Fruit fly (Drosophila melanogaster) whole organism, embryonic: ENCODE data around the gene CG33557.
A peak's percentile ranks its signal among the peaks of the same experiment; 100 is the strongest.

Source experiments
- CG10543 ChIP-seq: fragments of 200-800 bp; sonication (Bioruptor generic); optimal IDR thresholded peaks from 3 replicates; lab custom pipeline; 2017; ENCODE audit warnings: missing biosample characterization, mild to moderate bottlenecking, missing genetic modification characterization, moderate library complexity
- CG11560 ChIP-seq: fragments of 200-800 bp; sonication (Bioruptor generic); IDR thresholded peaks from 3 replicates; pipeline ENCODE4 v1.3.6; 2022; ENCODE audit warnings: missing biosample characterization, missing genetic modification characterization
- CG12391 ChIP-seq: fragments of 200-800 bp; sonication (Bioruptor generic); optimal IDR thresholded peaks from 3 replicates; lab custom pipeline; 2018; ENCODE audit warnings: missing biosample characterization, mild to moderate bottlenecking, missing genetic modification characterization, moderate library complexity
- CG14710 ChIP-seq: fragments of 200-800 bp; sonication (Bioruptor generic); optimal IDR thresholded peaks from 3 replicates; lab custom pipeline; 2019; ENCODE audit warnings: missing biosample characterization, mild to moderate bottlenecking, missing genetic modification characterization, moderate library complexity
- CG1529 ChIP-seq: fragments of 200-800 bp; sonication (Bioruptor generic); optimal IDR thresholded peaks from 3 replicates; lab custom pipeline; 2018; ENCODE audit warnings: missing biosample characterization, missing genetic modification characterization
- CG15601 ChIP-seq: fragments of 200-800 bp; sonication (Bioruptor generic); optimal IDR thresholded peaks from 3 replicates; lab custom pipeline; 2019; ENCODE audit warnings: missing biosample characterization, mild to moderate bottlenecking, missing genetic modification characterization, moderate library complexity
- CG15696 ChIP-seq: fragments of 200-800 bp; sonication (Bioruptor generic); optimal IDR thresholded peaks from 2 replicates; lab custom pipeline; 2019; ENCODE audit warnings: missing biosample characterization, mild to moderate bottlenecking, missing genetic modification characterization, moderate library complexity
- CG17361 ChIP-seq: fragments of 200-800 bp; sonication (Bioruptor generic); IDR thresholded peaks from 3 replicates; pipeline ENCODE4 v1.3.6; 2022; ENCODE audit warnings: missing biosample characterization, missing genetic modification characterization
- CG17829 ChIP-seq: fragments of 200-800 bp; optimal IDR thresholded peaks from 2 replicates; lab custom pipeline; 2019; ENCODE audit warnings: missing biosample characterization, mild to moderate bottlenecking, missing genetic modification characterization, moderate library complexity
- CG2129 ChIP-seq: fragments of 200-800 bp; sonication (Bioruptor generic); IDR thresholded peaks from 2 replicates; pipeline ENCODE4 v1.3.6; 2022; ENCODE audit warnings: missing biosample characterization, missing genetic modification characterization; ENCODE audit not compliant: partially characterized antibody
- CG31388 ChIP-seq: fragments of 200-800 bp; sonication (Bioruptor generic); optimal IDR thresholded peaks from 2 replicates; lab custom pipeline; 2016; ENCODE audit warnings: missing biosample characterization, missing genetic modification characterization
- CG32532 ChIP-seq: fragments of 200-800 bp; sonication (Bioruptor generic); IDR thresholded peaks from 2 replicates; pipeline ENCODE4 v1.3.6; 2022; ENCODE audit warnings: missing biosample characterization, missing genetic modification characterization
- CG33557 ChIP-seq: fragments of 200-800 bp; sonication (Bioruptor generic); optimal IDR thresholded peaks from 2 replicates; lab custom pipeline; 2019; ENCODE audit warnings: missing biosample characterization, mild to moderate bottlenecking, missing genetic modification characterization, moderate library complexity
- CG34376 ChIP-seq: fragments of 200-800 bp; sonication (Bioruptor generic); optimal IDR thresholded peaks from 2 replicates; lab custom pipeline; 2018; ENCODE audit warnings: missing biosample characterization, mild to moderate bottlenecking, missing genetic modification characterization
- CG4617 ChIP-seq: fragments of 200-800 bp; sonication (Bioruptor generic); optimal IDR thresholded peaks from 3 replicates; lab custom pipeline; 2016; ENCODE audit warnings: missing biosample characterization, missing genetic modification characterization, borderline replicate concordance
- CG5953 ChIP-seq: fragments of 200-800 bp; sonication (Bioruptor generic); IDR thresholded peaks from 2 replicates; pipeline ENCODE4 v1.3.6; 2022; ENCODE audit warnings: missing biosample characterization, missing genetic modification characterization
- CG7357 ChIP-seq: fragments of 200-800 bp; sonication (Bioruptor generic); IDR thresholded peaks from 3 replicates; pipeline ENCODE4 v1.3.6; 2022; ENCODE audit warnings: missing biosample characterization, missing genetic modification characterization
- CG7987 ChIP-seq: fragments of 200-800 bp; sonication (Bioruptor generic); optimal IDR thresholded peaks from 2 replicates; lab custom pipeline; 2018; ENCODE audit warnings: missing biosample characterization, mild to moderate bottlenecking, missing genetic modification characterization, moderate library complexity
- CG8478 ChIP-seq: fragments of >200 bp; optimal IDR thresholded peaks from 2 replicates; lab custom pipeline; 2018
- Dip2 ChIP-seq: fragments of 200-800 bp; sonication (Bioruptor generic); IDR thresholded peaks from 2 replicates; pipeline ENCODE4 v1.3.6; 2022; ENCODE audit warnings: missing biosample characterization, missing genetic modification characterization
- E2f2 ChIP-seq: fragments of 200-800 bp; sonication (Bioruptor generic); IDR thresholded peaks from 2 replicates; pipeline ENCODE4 v1.3.6; 2022; ENCODE audit warnings: missing biosample characterization, missing genetic modification characterization
- Hr3 ChIP-seq: fragments of 200-800 bp; sonication (Bioruptor generic); optimal IDR thresholded peaks from 3 replicates; lab custom pipeline; 2016; ENCODE audit warnings: missing biosample characterization, missing genetic modification characterization
- Hsf ChIP-seq: fragments of 200-800 bp; sonication (Bioruptor generic); optimal IDR thresholded peaks from 3 replicates; lab custom pipeline; 2016; ENCODE audit warnings: missing biosample characterization, missing genetic modification characterization
- NfI ChIP-seq: fragments of 200-800 bp; sonication (Bioruptor generic); optimal IDR thresholded peaks from 3 replicates; lab custom pipeline; 2018; ENCODE audit warnings: missing biosample characterization, mild to moderate bottlenecking, missing genetic modification characterization, moderate library complexity
- YL-1 ChIP-seq: fragments of 200-800 bp; sonication (Bioruptor generic); optimal IDR thresholded peaks from 3 replicates; lab custom pipeline; 2017; ENCODE audit warnings: missing biosample characterization, mild to moderate bottlenecking, missing genetic modification characterization
- bab2 ChIP-seq: fragments of 200-800 bp; sonication (Bioruptor generic); optimal IDR thresholded peaks from 2 replicates; lab custom pipeline; 2016; ENCODE audit warnings: missing biosample characterization, missing genetic modification characterization
- bigmax ChIP-seq: fragments of 200-800 bp; sonication (Bioruptor generic); optimal IDR thresholded peaks from 2 replicates; lab custom pipeline; 2018; ENCODE audit warnings: missing biosample characterization, mild to moderate bottlenecking, missing genetic modification characterization
- corto ChIP-seq: fragments of 200-800 bp; sonication (Bioruptor generic); optimal IDR thresholded peaks from 2 replicates; lab custom pipeline; 2016; ENCODE audit warnings: missing biosample characterization, mild to moderate bottlenecking, missing genetic modification characterization, moderate library complexity
- dan ChIP-seq: fragments of 200-800 bp; sonication (Bioruptor generic); IDR thresholded peaks from 2 replicates; pipeline ENCODE4 v1.3.6; 2022; ENCODE audit warnings: missing biosample characterization, missing genetic modification characterization
- dmrt11E ChIP-seq: fragments of 200-800 bp; sonication (Bioruptor generic); optimal IDR thresholded peaks from 3 replicates; lab custom pipeline; 2018; ENCODE audit warnings: missing biosample characterization, mild to moderate bottlenecking, missing genetic modification characterization, moderate library complexity
- fru ChIP-seq: fragments of >200 bp; optimal IDR thresholded peaks from 2 replicates; lab custom pipeline; 2017
- gcm ChIP-seq: fragments of 200-800 bp; sonication (Bioruptor generic); optimal IDR thresholded peaks from 2 replicates; lab custom pipeline; 2019; ENCODE audit warnings: missing biosample characterization, mild to moderate bottlenecking, missing genetic modification characterization, moderate library complexity
- grn ChIP-seq: fragments of 200-800 bp; sonication (Bioruptor generic); optimal IDR thresholded peaks from 3 replicates; lab custom pipeline; 2017; ENCODE audit warnings: missing biosample characterization, missing genetic modification characterization
- jumu ChIP-seq: fragments of 200-800 bp; sonication (Bioruptor generic); optimal IDR thresholded peaks from 3 replicates; lab custom pipeline; 2016; ENCODE audit warnings: missing biosample characterization, missing genetic modification characterization
- mld ChIP-seq: fragments of 200-800 bp; sonication (Bioruptor generic); IDR thresholded peaks from 3 replicates; pipeline ENCODE4 v1.3.6; 2022; ENCODE audit warnings: missing biosample characterization, missing genetic modification characterization; ENCODE audit not compliant: partially characterized antibody
- nau ChIP-seq: fragments of 200-800 bp; sonication (Bioruptor generic); optimal IDR thresholded peaks from 3 replicates; lab custom pipeline; 2017; ENCODE audit warnings: missing biosample characterization, mild to moderate bottlenecking, missing genetic modification characterization, missing genetic modification reagents
- odd ChIP-seq: fragments of 200-800 bp; sonication (Bioruptor generic); optimal IDR thresholded peaks from 2 replicates; lab custom pipeline; 2017; ENCODE audit warnings: missing biosample characterization, mild to moderate bottlenecking, missing genetic modification characterization
- pho ChIP-seq: fragments of 200-800 bp; sonication (Bioruptor generic); optimal IDR thresholded peaks from 2 replicates; lab custom pipeline; 2016; ENCODE audit warnings: missing biosample characterization, missing genetic modification characterization
- pnt ChIP-seq: fragments of 200-800 bp; sonication (Bioruptor generic); optimal IDR thresholded peaks from 3 replicates; lab custom pipeline; 2016; ENCODE audit warnings: missing biosample characterization, missing genetic modification characterization
- pzg ChIP-seq: fragments of 200-800 bp; sonication (Bioruptor generic); optimal IDR thresholded peaks from 3 replicates; lab custom pipeline; 2018; ENCODE audit warnings: missing biosample characterization, mild to moderate bottlenecking, missing genetic modification characterization, moderate library complexity
- sisA ChIP-seq: fragments of 200-800 bp; sonication (Bioruptor generic); IDR thresholded peaks from 2 replicates; pipeline ENCODE4 v1.3.6; 2022; ENCODE audit warnings: missing biosample characterization, missing genetic modification characterization
- slou ChIP-seq: fragments of 200-800 bp; sonication (Bioruptor generic); optimal IDR thresholded peaks from 3 replicates; lab custom pipeline; 2016; ENCODE audit warnings: missing biosample characterization, missing genetic modification characterization
- sr ChIP-seq: fragments of 200-800 bp; sonication (Bioruptor generic); IDR thresholded peaks from 3 replicates; pipeline ENCODE4 v1.3.6; 2022; ENCODE audit warnings: missing biosample characterization, missing genetic modification characterization
- ssp ChIP-seq: fragments of 200-800 bp; sonication (Bioruptor generic); IDR thresholded peaks from 2 replicates; pipeline ENCODE4 v1.3.6; 2022; ENCODE audit warnings: missing biosample characterization, missing genetic modification characterization
- stc ChIP-seq: fragments of 200-800 bp; sonication (Bioruptor generic); IDR thresholded peaks from 2 replicates; pipeline ENCODE4 v1.3.6; 2022; ENCODE audit warnings: missing biosample characterization, missing genetic modification characterization
- sug ChIP-seq: fragments of 200-800 bp; optimal IDR thresholded peaks from 2 replicates; lab custom pipeline; 2019; ENCODE audit warnings: missing biosample characterization, mild to moderate bottlenecking, missing genetic modification characterization, moderate library complexity
- trh ChIP-seq: fragments of 200-800 bp; sonication (Bioruptor generic); optimal IDR thresholded peaks from 2 replicates; lab custom pipeline; 2016; ENCODE audit warnings: missing biosample characterization, missing genetic modification characterization
- tx ChIP-seq: fragments of 200-800 bp; sonication (Bioruptor generic); optimal IDR thresholded peaks from 2 replicates; lab custom pipeline; 2016; ENCODE audit warnings: missing biosample characterization, missing genetic modification characterization
- vnd ChIP-seq: fragments of 200-800 bp; sonication (Bioruptor generic); IDR thresholded peaks from 3 replicates; pipeline ENCODE4 v1.3.6; 2022; ENCODE audit warnings: missing biosample characterization, missing genetic modification characterization; ENCODE audit not compliant: partially characterized antibody
- wor ChIP-seq: fragments of 200-800 bp; sonication (Bioruptor generic); IDR thresholded peaks from 2 replicates; pipeline ENCODE4 v1.3.6; 2022; ENCODE audit warnings: missing biosample characterization, missing genetic modification characterization

The CG33557 gene

DNA sequence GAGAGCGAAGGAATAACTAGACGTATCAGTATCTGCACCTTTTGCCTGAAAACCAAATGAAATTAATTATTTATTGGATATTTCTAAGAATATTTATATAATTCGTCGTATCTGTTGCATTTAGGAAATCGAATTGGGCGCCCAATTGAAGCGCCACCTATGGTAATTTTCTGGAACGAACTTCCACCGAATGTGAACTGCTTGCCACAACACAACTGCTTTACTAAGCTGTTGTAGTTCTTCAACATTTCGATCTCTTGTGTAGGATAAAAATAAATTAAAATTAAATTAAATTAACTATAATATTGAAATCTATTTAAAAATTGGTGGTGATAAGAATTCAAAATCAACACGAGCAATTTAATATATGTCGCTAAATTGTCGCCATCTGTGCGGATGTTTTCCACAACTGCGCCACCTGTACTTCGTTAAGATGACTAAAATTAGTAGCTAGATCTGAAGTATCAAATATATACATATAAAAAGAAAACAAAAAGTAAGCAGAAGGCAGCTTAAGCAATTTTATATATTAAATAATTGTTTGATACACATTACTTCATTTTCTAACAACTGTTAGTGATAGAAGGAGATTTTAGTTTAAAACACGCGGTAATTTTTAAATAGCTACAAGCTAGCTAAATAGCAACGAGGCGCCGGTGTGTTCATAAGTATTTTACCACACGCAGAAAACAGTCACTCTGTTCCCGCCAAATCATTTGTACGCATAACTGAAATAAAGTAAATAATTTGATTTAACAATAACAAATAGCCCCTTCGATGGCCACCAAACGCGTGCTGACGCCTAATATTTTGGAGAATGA lies 994 bp downstream of the CG33557 start, which contains the start of gene Dna2 (continued):
- TF ChIP-seq stc (GFP tag; lab: Robert Waterston, UW), result no peak
- TF ChIP-seq Dip2 (GFP tag; lab: Robert Waterston, UW), result peak; percentile 92
- TF ChIP-seq jumu (GFP tag; lab: Kevin White, UChicago), result no peak
- peak; percentile 5 for TF ChIP-seq CG12391 (tag; lab: Kevin White, UChicago)
- TF ChIP-seq nau (GFP tag; lab: Kevin White, UChicago), result no peak
- no peak for TF ChIP-seq CG4617 (GFP tag; lab: Kevin White, UChicago)
- no peak for TF ChIP-seq slou (GFP tag; lab: Kevin White, UChicago)
- TF ChIP-seq Hr3 (GFP tag; lab: Kevin White, UChicago), result peak; percentile 23
- peak; percentile 1 for TF ChIP-seq Hsf (GFP tag; lab: Kevin White, UChicago)
- peak; percentile 86 for TF ChIP-seq E2f2 (GFP tag; lab: Robert Waterston, UW)
- peak; percentile 29 for TF ChIP-seq CG17829 (tag; lab: Kevin White, UChicago)
- no peak for TF ChIP-seq corto (GFP tag; lab: Kevin White, UChicago)
- TF ChIP-seq CG14710 (tag; lab: Kevin White, UChicago), result peak; percentile 27
- TF ChIP-seq NfI (GFP tag; lab: Kevin White, UChicago), result peak; percentile 1
- no peak for TF ChIP-seq trh (GFP tag; lab: Kevin White, UChicago)
- 0 out of 2 replicates have a peak, but pooled peaks have one; percentile 23 for TF ChIP-seq ssp (GFP tag; lab: Robert Waterston, UW)
- TF ChIP-seq CG31388, result no peak
- TF ChIP-seq mld, result no peak
- TF ChIP-seq fru, result no peak
- TF ChIP-seq bigmax (GFP tag; lab: Kevin White, UChicago), result no peak
- TF ChIP-seq pnt (GFP tag; lab: Kevin White, UChicago), result no peak
- no peak for TF ChIP-seq dan
- TF ChIP-seq CG32532 (GFP tag; lab: Robert Waterston, UW), result peak; percentile 56; the same call in 1 of the 2 replicates
- TF ChIP-seq CG10543, result no peak
- no peak for TF ChIP-seq CG7987 (GFP tag; lab: Kevin White, UChicago)
- TF ChIP-seq CG33557 (GFP tag; lab: Kevin White, UChicago), result peak; percentile 42
- TF ChIP-seq CG15696, result peak; percentile 48
- no peak for TF ChIP-seq vnd (GFP tag; lab: Robert Waterston, UW)
- TF ChIP-seq bab2 (GFP tag; lab: Kevin White, UChicago), result no peak
- TF ChIP-seq sisA (GFP tag; lab: Robert Waterston, UW), result peak; percentile 48
- peak; percentile 70 for TF ChIP-seq CG17361 (GFP tag; lab: Robert Waterston, UW)
- no peak for TF ChIP-seq CG5953 (GFP tag; lab: Robert Waterston, UW)
- no peak for TF ChIP-seq gcm (GFP tag; lab: Kevin White, UChicago)
- no peak for TF ChIP-seq grn (GFP tag; lab: Kevin White, UChicago)
- TF ChIP-seq CG1529, result no peak
- TF ChIP-seq sr (GFP tag; lab: Robert Waterston, UW), result no peak
- TF ChIP-seq CG2129 (GFP tag; lab: Robert Waterston, UW), result no peak
- no peak for TF ChIP-seq tx (GFP tag; lab: Kevin White, UChicago)
- peak; percentile 9 for TF ChIP-seq dmrt11E (tag; lab: Kevin White, UChicago)
- no peak for TF ChIP-seq sug
- no peak for TF ChIP-seq wor (GFP tag; lab: Robert Waterston, UW)
- TF ChIP-seq YL-1 (GFP tag; lab: Kevin White, UChicago), result no peak
- peak; percentile 16 for TF ChIP-seq pzg (GFP tag; lab: Kevin White, UChicago)
- no peak for TF ChIP-seq CG7357 (GFP tag; lab: Robert Waterston, UW)
- 0 out of 3 replicates have a peak, but pooled peaks have one; percentile 28 for TF ChIP-seq CG11560 (tag; lab: Robert Waterston, UW)
- no peak for TF ChIP-seq CG8478
- TF ChIP-seq CG15601 (tag; lab: Kevin White, UChicago), result no peak
- TF ChIP-seq odd (GFP tag; lab: Kevin White, UChicago), result no peak
- TF ChIP-seq pho (GFP tag; lab: Kevin White, UChicago), result no peak
- no peak for TF ChIP-seq CG34376 (GFP tag; lab: Kevin White, UChicago)
